Fruit fly (Drosophila melanogaster) whole organism, prepupa: ENCODE measurements around the gene CG13731.

Source experiments
- Blimp-1 ChIP-seq: fragments of 200-800 bp; sonication (Bioruptor generic); optimal IDR thresholded peaks from 3 replicates; lab custom pipeline; 2017; ENCODE audit warnings: missing biosample characterization, missing genetic modification characterization, mild to moderate bottlenecking, moderate library complexity, missing genetic modification reagents
- Hr39 ChIP-seq: fragments of 200-800 bp; sonication (Bioruptor generic); optimal IDR thresholded peaks from 2 replicates; lab custom pipeline; 2016; ENCODE audit warnings: missing biosample characterization, missing genetic modification characterization
- lz ChIP-seq: fragments of 200-800 bp; sonication (Bioruptor generic); optimal IDR thresholded peaks from 3 replicates; lab custom pipeline; 2016; ENCODE audit warnings: missing biosample characterization, missing genetic modification characterization

DNA sequence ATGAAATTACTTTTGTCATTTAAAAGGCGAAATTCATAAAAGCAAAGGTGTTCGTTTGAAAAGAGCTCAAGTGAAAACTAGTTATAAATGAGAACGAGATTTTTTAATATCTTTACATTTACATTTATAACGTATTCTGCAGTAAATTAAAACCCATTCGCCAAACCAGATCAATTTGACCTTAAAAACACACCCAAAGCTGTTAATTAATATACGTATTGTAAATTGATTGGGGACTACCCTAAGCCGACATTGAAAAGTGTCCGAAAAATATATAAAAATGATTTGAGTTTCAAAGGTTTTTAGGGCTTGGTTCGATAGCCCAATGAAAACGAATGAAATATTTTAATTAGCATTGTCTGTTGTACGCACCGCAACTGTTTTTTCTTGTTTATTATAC lies 10.3 kb upstream of the CG13731 start:
- TF ChIP-seq lz (GFP tag; lab: Kevin White, UChicago) = no peak
- TF ChIP-seq Blimp-1 = no peak
- TF ChIP-seq Hr39 (GFP tag; lab: Kevin White, UChicago) = no peak
